Worm (Caenorhabditis elegans) whole organism, L4 larva: ENCODE measurements around the gene ugt-49.

ENCODE experiments used
- D1046.2 ChIP-seq: fragments of 200-800 bp; sonication (Bioruptor generic); IDR thresholded peaks from 2 replicates; pipeline ENCODE4 v1.3.6; 2022; ENCODE audit warnings: missing genetic modification characterization, missing compliant biosample characterization
- F26F4.8 ChIP-seq: fragments of 200-800 bp; sonication (Bioruptor generic); conservative IDR thresholded peaks from 2 replicates; pipeline ENCODE4 v1.3.6; 2022; ENCODE audit warnings: missing genetic modification characterization, missing compliant biosample characterization
- F44E2.7 ChIP-seq: fragments of 200-800 bp; sonication (Bioruptor generic); IDR thresholded peaks from 2 replicates; pipeline ENCODE4 v2.1.2; 2022; ENCODE audit warnings: missing genetic modification characterization, missing compliant biosample characterization
- T20F7.1 ChIP-seq: fragments of 200-800 bp; sonication (Bioruptor generic); optimal IDR thresholded peaks from 2 replicates; lab custom pipeline; 2018; ENCODE audit warnings: mild to moderate bottlenecking, missing genetic modification characterization, missing compliant biosample characterization
- T26A8.4 ChIP-seq: fragments of 200-800 bp; sonication (Bioruptor generic); IDR thresholded peaks from 2 replicates; pipeline ENCODE4 v1.3.6; 2022; ENCODE audit warnings: missing genetic modification characterization, missing compliant biosample characterization
- ZK546.5 ChIP-seq, 2 experiments: sonication (generic microtip); optimal IDR thresholded peaks; 2 replicates each; lab custom pipeline; 2017; ENCODE audit warnings: missing biosample characterization in 2 of 2, missing genetic modification characterization in 2 of 2
- aha-1 ChIP-seq: fragments of 150-350 bp; peaks from one replicate; lab custom pipeline; 2014; ENCODE audit warnings: missing biosample characterization, missing genetic modification characterization
- arid-1 ChIP-seq: fragments of 200-800 bp; sonication (Bioruptor generic); conservative IDR thresholded peaks from 2 replicates; pipeline ENCODE4 v1.3.6; 2022; ENCODE audit warnings: missing genetic modification reagents, missing genetic modification characterization, missing compliant biosample characterization
- attf-4 ChIP-seq: sonication (generic microtip); optimal IDR thresholded peaks from 3 replicates; lab custom pipeline; 2017; ENCODE audit warnings: missing biosample characterization, missing genetic modification characterization
- ces-1 ChIP-seq: fragments of 150-350 bp; sonication (generic microtip); optimal IDR thresholded peaks from 4 replicates; lab custom pipeline; 2014; ENCODE audit warnings: missing biosample characterization, missing genetic modification reagents, missing genetic modification characterization
- cey-2 ChIP-seq: sonication (generic microtip); optimal IDR thresholded peaks from 3 replicates; lab custom pipeline; 2017; ENCODE audit warnings: missing genetic modification characterization, mild to moderate bottlenecking, missing compliant biosample characterization, antibody characterized with exemption, borderline replicate concordance; ENCODE audit not compliant: insufficient read depth
- daf-16 ChIP-seq, 3 experiments: sonication (generic microtip); optimal IDR thresholded peaks; 2 replicates each; lab custom pipeline; 2016 to 2017; ENCODE audit warnings: missing genetic modification characterization in 3 of 3, missing genetic modification reagents in 3 of 3, mild to moderate bottlenecking in 2 of 3, missing compliant biosample characterization in 2 of 3, missing biosample characterization in 1 of 3, moderate library complexity in 1 of 3
- dmd-6 ChIP-seq: fragments of 200-800 bp; sonication (Bioruptor generic); IDR thresholded peaks from 2 replicates; pipeline ENCODE4 v1.3.6; 2022; ENCODE audit warnings: missing genetic modification reagents, missing genetic modification characterization, missing compliant biosample characterization
- dmd-9 ChIP-seq: fragments of 200-800 bp; sonication (Bioruptor generic); IDR thresholded peaks from 2 replicates; pipeline ENCODE4 v1.3.6; 2022; ENCODE audit warnings: missing genetic modification reagents, missing genetic modification characterization, missing compliant biosample characterization
- dve-1 ChIP-seq: sonication (generic microtip); optimal IDR thresholded peaks from 2 replicates; lab custom pipeline; 2017; ENCODE audit warnings: antibody characterized with exemption, mild to moderate bottlenecking, missing genetic modification characterization, missing compliant biosample characterization; ENCODE audit not compliant: insufficient read depth
- hif-1 ChIP-seq, 2 experiments: sonication (generic microtip); optimal IDR thresholded peaks; 2 replicates each; lab custom pipeline; 2016 to 2017; ENCODE audit warnings: missing compliant biosample characterization in 2 of 2, missing genetic modification characterization in 2 of 2, missing genetic modification reagents in 2 of 2, missing genotype in 2 of 2, mild to moderate bottlenecking in 1 of 2
- hlh-11 ChIP-seq: fragments of 200-800 bp; sonication (Bioruptor generic); optimal IDR thresholded peaks from 2 replicates; lab custom pipeline; 2018; ENCODE audit warnings: mild to moderate bottlenecking, missing genetic modification characterization, missing compliant biosample characterization
- hlh-30 ChIP-seq: sonication (generic microtip); optimal IDR thresholded peaks from 2 replicates; lab custom pipeline; 2017; ENCODE audit warnings: antibody characterized with exemption, mild to moderate bottlenecking, missing genetic modification characterization, missing compliant biosample characterization; ENCODE audit not compliant: insufficient read depth
- jun-1 ChIP-seq: fragments of 150-350 bp; optimal IDR thresholded peaks from 2 replicates; lab custom pipeline; 2014; ENCODE audit warnings: missing biosample characterization, missing genetic modification reagents, missing genetic modification characterization
- lin-1 ChIP-seq: fragments of 200-800 bp; sonication (Bioruptor generic); IDR thresholded peaks from 2 replicates; pipeline ENCODE4 v1.3.6; 2022; ENCODE audit warnings: missing genetic modification reagents, missing genetic modification characterization, missing compliant biosample characterization
- lin-29 ChIP-seq: fragments of 200-800 bp; sonication (Bioruptor generic); IDR thresholded peaks from 2 replicates; pipeline ENCODE4 v1.3.6; 2022; ENCODE audit warnings: missing genetic modification reagents, missing genetic modification characterization, missing compliant biosample characterization
- lin-38 ChIP-seq: fragments of 200-800 bp; sonication (Bioruptor generic); IDR thresholded peaks from 2 replicates; pipeline ENCODE4 v1.3.6; 2022; ENCODE audit warnings: missing genetic modification reagents, missing genetic modification characterization, missing compliant biosample characterization
- lir-3 ChIP-seq: sonication (generic microtip); optimal IDR thresholded peaks from 2 replicates; lab custom pipeline; 2016; ENCODE audit warnings: mild to moderate bottlenecking, missing genetic modification characterization, missing compliant biosample characterization
- madf-5 ChIP-seq, 2 experiments: fragments of 200-800 bp; sonication (Bioruptor generic); IDR thresholded peaks; 2 replicates each; pipeline ENCODE4 v1.3.6; 2022; ENCODE audit warnings: missing compliant biosample characterization in 2 of 2, missing genetic modification characterization in 2 of 2
- mdl-1 ChIP-seq, 2 experiments: fragments of 150-350 bp in 1 of 2; sonication (generic microtip) in 1 of 2; optimal IDR thresholded peaks; 2 replicates each; lab custom pipeline; 2014 to 2017; ENCODE audit warnings: missing biosample characterization in 2 of 2, missing genetic modification characterization in 2 of 2
- mdt-29 ChIP-seq: fragments of 200-800 bp; sonication (Bioruptor generic); IDR thresholded peaks from 2 replicates; pipeline ENCODE4 v1.3.6; 2022; ENCODE audit warnings: missing genetic modification reagents, missing genetic modification characterization, missing compliant biosample characterization
- mes-2 ChIP-seq: sonication (generic microtip); optimal IDR thresholded peaks from 2 replicates; lab custom pipeline; 2016; ENCODE audit warnings: missing genotype, mild to moderate bottlenecking, missing genetic modification characterization, missing compliant biosample characterization; ENCODE audit not compliant: poor library complexity, severe bottlenecking
- mxl-3 ChIP-seq: fragments of 200-800 bp; sonication (Bioruptor generic); optimal IDR thresholded peaks from 2 replicates; lab custom pipeline; 2018; ENCODE audit warnings: mild to moderate bottlenecking, missing genetic modification characterization, missing compliant biosample characterization
- nhr-48 ChIP-seq: sonication (generic microtip); optimal IDR thresholded peaks from 2 replicates; lab custom pipeline; 2016; ENCODE audit warnings: mild to moderate bottlenecking, missing genetic modification characterization, missing compliant biosample characterization
- nhr-6 ChIP-seq: fragments of 150-350 bp; optimal IDR thresholded peaks from 2 replicates; lab custom pipeline; 2014; ENCODE audit warnings: missing biosample characterization, missing genetic modification characterization
- nhr-77 ChIP-seq: fragments of 150-350 bp; optimal IDR thresholded peaks from 2 replicates; lab custom pipeline; 2014; ENCODE audit warnings: missing biosample characterization, missing genetic modification characterization
- pha-4 ChIP-seq, 2 experiments: fragments of 150-350 bp in 1 of 2; fragments of 200-800 bp in 1 of 2; sonication (Bioruptor generic) in 1 of 2; IDR thresholded peaks in 1 of 2; optimal IDR thresholded peaks in 1 of 2; 2 replicates each; pipeline versions ENCODE4 v1.3.6 to Lab custom; 2014 to 2022; ENCODE audit warnings: missing genetic modification characterization in 2 of 2, missing genetic modification reagents in 2 of 2, missing biosample characterization in 1 of 2, missing compliant biosample characterization in 1 of 2
- php-3 ChIP-seq: fragments of 200-800 bp; sonication (Bioruptor generic); IDR thresholded peaks from 2 replicates; pipeline ENCODE4 v1.3.6; 2022; ENCODE audit warnings: missing genetic modification reagents, missing genetic modification characterization, missing compliant biosample characterization
- pqm-1 ChIP-seq: sonication (generic microtip); optimal IDR thresholded peaks from 2 replicates; lab custom pipeline; 2017; ENCODE audit warnings: missing biosample characterization, missing genetic modification characterization
- saeg-2 ChIP-seq: fragments of 200-800 bp; sonication (Bioruptor generic); IDR thresholded peaks from 2 replicates; pipeline ENCODE4 v1.3.6; 2022; ENCODE audit warnings: missing genetic modification reagents, missing genetic modification characterization, missing compliant biosample characterization
- snpc-4 ChIP-seq: fragments of 150-350 bp; optimal IDR thresholded peaks from 2 replicates; lab custom pipeline; 2014; ENCODE audit warnings: missing biosample characterization, missing genetic modification characterization
- spr-1 ChIP-seq: sonication (generic microtip); optimal IDR thresholded peaks from 2 replicates; lab custom pipeline; 2016; ENCODE audit warnings: mild to moderate bottlenecking, missing genetic modification characterization, missing compliant biosample characterization
- spr-3 ChIP-seq: fragments of 200-800 bp; sonication (Bioruptor generic); optimal IDR thresholded peaks from 2 replicates; lab custom pipeline; 2018; ENCODE audit warnings: mild to moderate bottlenecking, missing genetic modification characterization, missing compliant biosample characterization
- tag-97 ChIP-seq: fragments of 200-800 bp; sonication (Bioruptor generic); IDR thresholded peaks from 2 replicates; pipeline ENCODE4 v1.3.6; 2022; ENCODE audit warnings: missing genetic modification characterization, missing compliant biosample characterization
- tra-1 ChIP-seq: fragments of 200-800 bp; sonication (Bioruptor generic); IDR thresholded peaks from 2 replicates; pipeline ENCODE4 v1.3.6; 2022; ENCODE audit warnings: missing genetic modification reagents, missing genetic modification characterization, missing compliant biosample characterization
- unc-130 ChIP-seq: sonication (generic microtip); optimal IDR thresholded peaks from 2 replicates; lab custom pipeline; 2016; ENCODE audit warnings: missing genetic modification reagents, missing genetic modification characterization, missing compliant biosample characterization
- unc-62 ChIP-seq, 3 experiments: fragments of 150-350 bp in 1 of 3; sonication (generic microtip); optimal IDR thresholded peaks in 2 of 3; peaks in 1 of 3; 1 replicate in 1 of 3; 2 replicates in 2 of 3; lab custom pipeline; 2014 to 2017; ENCODE audit warnings: missing biosample characterization in 3 of 3, missing genetic modification characterization in 3 of 3, missing genetic modification reagents in 3 of 3, missing genotype in 1 of 3

Gene ugt-49

DNA sequence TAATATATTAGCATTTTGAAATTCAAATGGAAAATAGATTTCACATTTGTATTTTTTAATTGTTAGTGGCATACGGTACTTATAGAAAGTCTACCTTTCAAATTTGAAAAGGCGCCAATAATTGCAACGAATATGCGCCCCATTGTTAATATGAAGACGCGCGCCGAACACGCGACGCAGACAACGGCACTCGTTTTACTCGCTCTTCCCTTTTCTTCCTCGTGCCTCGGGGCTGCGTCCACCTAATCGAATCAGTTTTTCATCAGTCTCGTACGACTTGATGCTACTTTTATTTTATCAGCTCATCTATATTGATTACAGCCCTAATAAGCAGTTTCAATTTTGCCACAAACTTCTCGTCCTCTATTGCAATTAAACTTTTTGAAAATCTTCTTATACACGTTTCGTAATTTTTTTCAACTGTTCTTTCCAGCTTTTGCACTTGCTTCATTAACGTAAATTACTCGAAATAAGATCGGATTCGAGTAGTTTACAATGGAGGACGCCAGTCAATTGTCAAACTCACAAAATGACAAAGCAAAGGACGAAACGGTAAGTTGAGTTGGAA is 10.2 kb upstream of the ugt-49 start, which contains the start of gene cash-1 (continued):
- TF ChIP-seq D1046.2 (GFP tag; lab: Robert Waterston, UW): no peak
- 0 out of 2 replicates have a peak, but pooled peaks have one; percentile 30 for TF ChIP-seq arid-1 (GFP tag; lab: Robert Waterston, UW)
- TF ChIP-seq nhr-77 (tag; lab: Kevin White, UChicago): peak; percentile 29
- TF ChIP-seq daf-16 (GFP tag; optimal IDR thresholded peaks at IDR 0.05; lab: Kevin White, UChicago): no peak
- peak; percentile 42 for TF ChIP-seq daf-16 (tag; optimal IDR thresholded peaks at IDR 0.05; lab: Kevin White, UChicago)
- no peak for TF ChIP-seq lin-29 (GFP tag; lab: Robert Waterston, UW)
- peak in 1 of 2 experiments; percentile 82 for TF ChIP-seq mdl-1 (tag; optimal IDR thresholded peaks at IDR 0.05; lab: Kevin White, UChicago)
- peak in 1 of 2 experiments; percentile 63 for TF ChIP-seq hif-1 (tag; optimal IDR thresholded peaks at IDR 0.05; lab: Kevin White, UChicago)
- TF ChIP-seq lin-38: peak; percentile 89
- TF ChIP-seq F26F4.8 (GFP tag; lab: Robert Waterston, UW): no peak
- peak; percentile 65 for TF ChIP-seq ces-1 (GFP tag; lab: Kevin White, UChicago)

DNA sequence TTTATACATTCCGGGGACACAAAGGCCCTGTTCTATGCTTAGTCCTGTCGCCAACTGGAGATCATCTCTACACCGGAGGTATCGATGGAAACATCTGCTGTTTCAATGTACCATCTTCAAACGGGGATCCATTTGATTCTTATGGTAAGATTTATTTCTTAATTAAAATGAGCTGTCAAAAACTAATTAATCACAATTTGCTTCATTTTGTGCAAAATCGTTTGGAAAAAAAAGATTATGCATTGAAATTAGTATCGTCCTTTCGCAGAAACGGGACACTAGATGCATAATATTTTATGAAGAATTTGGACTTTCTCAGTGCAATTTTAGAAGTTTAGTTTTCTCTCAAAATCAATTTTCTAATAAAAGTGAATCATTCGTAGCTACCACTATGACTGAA is 8.3 kb upstream of the ugt-49 start:
- no peak for TF ChIP-seq dmd-9 (GFP tag; lab: Robert Waterston, UW)
- TF ChIP-seq unc-62 (GFP tag; optimal IDR thresholded peaks at IDR 0.05 in 1 of 2; lab: Kevin White, UChicago): peak in 1 of 2 experiments; percentile 93
- TF ChIP-seq unc-62 (tag; optimal IDR thresholded peaks at IDR 0.05; lab: Kevin White, UChicago): no peak

DNA sequence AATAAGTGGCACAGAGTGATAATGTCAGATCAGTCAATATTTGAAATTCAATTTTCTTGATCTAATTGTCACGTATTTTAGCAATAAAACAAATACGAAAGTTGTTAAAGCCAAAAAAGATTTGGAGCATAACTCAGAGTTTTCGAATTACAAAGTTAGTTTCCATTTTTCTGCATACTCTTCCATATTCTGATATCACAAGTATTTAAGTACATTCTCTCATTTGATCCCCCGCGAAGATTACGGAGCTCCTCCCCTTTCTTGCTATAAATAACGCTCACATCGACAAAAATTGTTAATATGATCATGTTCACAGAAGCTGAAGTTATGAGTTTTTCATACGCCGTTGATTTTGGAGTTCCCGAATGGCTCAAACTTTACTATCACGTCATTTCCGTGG is 3.9 kb upstream of the ugt-49 start, which contains the start of gene sri-20:
sri-20 (plus strand) TSS at position 301 of the 400 bp plus-strand sequence.
- TF ChIP-seq T26A8.4 (no peak), dmd-6 (GFP tag; lab: Robert Waterston, UW) (no peak), jun-1 (no peak), D1046.2 (GFP tag; lab: Robert Waterston, UW) (no peak), ces-1 (GFP tag; lab: Kevin White, UChicago) (no peak), pqm-1 (tag; lab: Kevin White, UChicago) (no peak), spr-3 (no peak), mes-2 (tag; lab: Kevin White, UChicago) (no peak), lin-1 (GFP tag; lab: Robert Waterston, UW) (no peak), madf-5 (GFP tag; IDR thresholded peaks at IDR 0.05; lab: Robert Waterston, UW) (no peak), spr-1 (tag; lab: Kevin White, UChicago) (no peak), hif-1 (tag; optimal IDR thresholded peaks at IDR 0.05; lab: Kevin White, UChicago) (no peak), F44E2.7 (GFP tag; lab: Robert Waterston, UW) (no peak), dve-1 (tag; lab: Kevin White, UChicago) (no peak), attf-4 (tag; lab: Kevin White, UChicago) (no peak), unc-130 (GFP tag; lab: Kevin White, UChicago) (no peak), pha-4 (GFP tag; IDR thresholded peaks at IDR 0.05; lab: Robert Waterston, UW) (no peak), pha-4 (tag; optimal IDR thresholded peaks at IDR 0.05; lab: Kevin White, UChicago) (no peak), aha-1 (no peak), snpc-4 (tag; lab: Kevin White, UChicago) (no peak), T20F7.1 (GFP tag; lab: Kevin White, UChicago) (no peak)

DNA sequence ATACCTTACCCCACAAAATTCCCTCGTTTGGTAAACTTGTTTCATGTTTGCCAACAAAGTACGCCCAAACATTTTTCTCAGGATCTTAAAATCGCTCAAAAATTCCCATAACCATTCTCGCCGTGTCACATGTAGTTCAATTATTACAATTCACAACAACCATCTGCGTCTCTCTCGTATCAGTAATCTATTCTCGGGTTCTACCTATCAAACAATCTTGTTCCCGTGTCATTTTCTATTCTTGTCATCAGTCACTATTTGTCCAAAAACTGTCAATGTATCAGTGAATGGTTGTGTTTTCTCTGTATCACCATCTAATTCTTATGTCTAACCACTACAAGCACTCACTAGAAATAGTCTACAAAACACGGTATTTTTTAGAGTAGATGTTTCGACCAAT is 944 bp upstream of the ugt-49 start:
- no peak for TF ChIP-seq lir-3 (tag; lab: Kevin White, UChicago)
- TF ChIP-seq php-3: 0 out of 2 replicates have a peak, but pooled peaks have one; percentile 33
- peak; percentile 67 for TF ChIP-seq nhr-48 (tag; lab: Kevin White, UChicago)
- peak; percentile 95 for TF ChIP-seq dmd-6 (GFP tag; lab: Robert Waterston, UW)
- peak; percentile 82 for TF ChIP-seq hlh-30 (tag; lab: Kevin White, UChicago)
- no peak for TF ChIP-seq saeg-2 (GFP tag; lab: Robert Waterston, UW)
- no peak for TF ChIP-seq tag-97
- peak; percentile 59 for TF ChIP-seq cey-2 (tag; lab: Kevin White, UChicago)
- peak; percentile 72 for TF ChIP-seq mxl-3 (GFP tag; lab: Kevin White, UChicago)
- peak; percentile 86 for TF ChIP-seq hlh-11
- no peak for TF ChIP-seq mdt-29 (GFP tag; lab: Robert Waterston, UW)
- peak; percentile 38 for TF ChIP-seq pqm-1 (tag; lab: Kevin White, UChicago)
- TF ChIP-seq nhr-6: peak; percentile 5
- TF ChIP-seq ZK546.5 (tag; optimal IDR thresholded peaks at IDR 0.05; lab: Kevin White, UChicago): no peak
- TF ChIP-seq tra-1 (GFP tag; lab: Robert Waterston, UW): peak; percentile 74; the same call in 1 of the 2 replicates
